Fruit fly (Drosophila melanogaster): ENCODE results near the gene CG18789.

- peak; percentile 6 for TF ChIP-seq cic (GFP tag; optimal IDR thresholded peaks at IDR 0.05)
- TF ChIP-seq kay (GFP tag; ENCODE audit: borderline replicate concordance), result no peak
- TF ChIP-seq toe (GFP tag; optimal IDR thresholded peaks at IDR 0.05), result no peak
- no peak for TF ChIP-seq CG14711 (tag; optimal IDR thresholded peaks at IDR 0.05)
- no peak for TF ChIP-seq CG5204 (GFP tag; optimal IDR thresholded peaks at IDR 0.05)
- TF ChIP-seq Hr96 (GFP tag; optimal IDR thresholded peaks at IDR 0.05), result no peak
- TF ChIP-seq pad (GFP tag; optimal IDR thresholded peaks at IDR 0.05), result peak; percentile 93
These were observed 10.5 kb upstream of the CG18789 start for dm6 chr2L:12005436-12006396.
